Worm (Caenorhabditis elegans) whole organism, L4 larva: ENCODE data around the gene C44B9.3.

Experiments used
- F10B5.3 ChIP-seq: sonication (generic microtip); optimal IDR thresholded peaks from 2 replicates; lab custom pipeline; 2016; ENCODE audit warnings: mild to moderate bottlenecking, missing genetic modification characterization, missing compliant biosample characterization
- aha-1 ChIP-seq: fragments of 150-350 bp; peaks from one replicate; lab custom pipeline; 2014; ENCODE audit warnings: missing biosample characterization, missing genetic modification characterization
- arid-1 ChIP-seq: fragments of 200-800 bp; sonication (Bioruptor generic); conservative IDR thresholded peaks from 2 replicates; pipeline ENCODE4 v1.3.6; 2022; ENCODE audit warnings: missing genetic modification reagents, missing genetic modification characterization, missing compliant biosample characterization
- attf-4 ChIP-seq: sonication (generic microtip); optimal IDR thresholded peaks from 3 replicates; lab custom pipeline; 2017; ENCODE audit warnings: missing biosample characterization, missing genetic modification characterization
- ceh-32 ChIP-seq: sonication (generic microtip); optimal IDR thresholded peaks from 2 replicates; lab custom pipeline; 2016; ENCODE audit warnings: mild to moderate bottlenecking, missing genetic modification characterization, missing compliant biosample characterization; ENCODE audit not compliant: poor library complexity
- ceh-44 ChIP-seq: fragments of 200-800 bp; sonication (Bioruptor generic); IDR thresholded peaks from 2 replicates; pipeline ENCODE4 v1.3.6; 2022; ENCODE audit warnings: missing genetic modification reagents, missing genetic modification characterization, missing compliant biosample characterization
- ctbp-1 ChIP-seq: fragments of 200-800 bp; sonication (Bioruptor generic); IDR thresholded peaks from 2 replicates; pipeline ENCODE4 v1.3.6; 2022; ENCODE audit warnings: missing genetic modification reagents, missing genetic modification characterization, missing compliant biosample characterization
- daf-12 ChIP-seq: fragments of 150-350 bp; optimal IDR thresholded peaks from 2 replicates; lab custom pipeline; 2014; ENCODE audit warnings: missing biosample characterization, missing genetic modification reagents, missing genetic modification characterization
- dmd-6 ChIP-seq: fragments of 200-800 bp; sonication (Bioruptor generic); IDR thresholded peaks from 2 replicates; pipeline ENCODE4 v1.3.6; 2022; ENCODE audit warnings: missing genetic modification reagents, missing genetic modification characterization, missing compliant biosample characterization
- dpl-1 ChIP-seq: fragments of 150-350 bp; optimal IDR thresholded peaks from 2 replicates; lab custom pipeline; 2014; ENCODE audit warnings: missing biosample characterization, missing genetic modification reagents, missing genetic modification characterization
- duxl-1 ChIP-seq: sonication (generic microtip); optimal IDR thresholded peaks from 2 replicates; lab custom pipeline; 2016; ENCODE audit warnings: mild to moderate bottlenecking, missing genetic modification characterization, moderate library complexity, missing compliant biosample characterization; ENCODE audit not compliant: poor library complexity
- egl-43 ChIP-seq: fragments of 200-800 bp; sonication (Bioruptor generic); IDR thresholded peaks from 2 replicates; pipeline ENCODE4 v1.3.6; 2022; ENCODE audit warnings: missing genetic modification reagents, missing genetic modification characterization, missing compliant biosample characterization
- hlh-11 ChIP-seq: fragments of 200-800 bp; sonication (Bioruptor generic); optimal IDR thresholded peaks from 2 replicates; lab custom pipeline; 2018; ENCODE audit warnings: mild to moderate bottlenecking, missing genetic modification characterization, missing compliant biosample characterization
- hlh-30 ChIP-seq: sonication (generic microtip); optimal IDR thresholded peaks from 2 replicates; lab custom pipeline; 2017; ENCODE audit warnings: antibody characterized with exemption, mild to moderate bottlenecking, missing genetic modification characterization, missing compliant biosample characterization; ENCODE audit not compliant: insufficient read depth
- hmg-1.1 ChIP-seq: fragments of 200-800 bp; sonication (Bioruptor generic); IDR thresholded peaks from 2 replicates; pipeline ENCODE4 v1.3.6; 2022; ENCODE audit warnings: missing genetic modification reagents, missing genetic modification characterization, missing compliant biosample characterization
- lim-7 ChIP-seq: fragments of 200-800 bp; sonication (Bioruptor generic); IDR thresholded peaks from 2 replicates; pipeline ENCODE4 v1.3.6; 2022; ENCODE audit warnings: missing genetic modification characterization, missing compliant biosample characterization
- lin-15B ChIP-seq: fragments of 150-350 bp; sonication (generic microtip); optimal IDR thresholded peaks from 3 replicates; lab custom pipeline; 2014; ENCODE audit warnings: missing biosample characterization, missing genetic modification characterization
- lin-38 ChIP-seq: fragments of 200-800 bp; sonication (Bioruptor generic); IDR thresholded peaks from 2 replicates; pipeline ENCODE4 v1.3.6; 2022; ENCODE audit warnings: missing genetic modification reagents, missing genetic modification characterization, missing compliant biosample characterization
- lsy-2 ChIP-seq, 2 experiments: fragments of 150-350 bp in 1 of 2; sonication (generic microtip) in 1 of 2; optimal IDR thresholded peaks; 2 replicates each; lab custom pipeline; 2014 to 2017; ENCODE audit warnings: missing biosample characterization in 2 of 2, missing genetic modification characterization in 2 of 2
- mdl-1 ChIP-seq, 2 experiments: fragments of 150-350 bp in 1 of 2; sonication (generic microtip) in 1 of 2; optimal IDR thresholded peaks; 2 replicates each; lab custom pipeline; 2014 to 2017; ENCODE audit warnings: missing biosample characterization in 2 of 2, missing genetic modification characterization in 2 of 2
- mep-1 ChIP-seq: fragments of 150-350 bp; sonication (generic microtip); optimal IDR thresholded peaks from 3 replicates; lab custom pipeline; 2014; ENCODE audit warnings: missing biosample characterization, missing genetic modification characterization
- mxl-2 ChIP-seq: fragments of 200-800 bp; sonication (Bioruptor generic); conservative IDR thresholded peaks from 2 replicates; pipeline ENCODE4 v1.3.6; 2022; ENCODE audit warnings: missing genetic modification reagents, missing genetic modification characterization, missing compliant biosample characterization
- nhr-102 ChIP-seq: sonication (generic microtip); optimal IDR thresholded peaks from 2 replicates; lab custom pipeline; 2016; ENCODE audit warnings: mild to moderate bottlenecking, missing genetic modification characterization, moderate library complexity, missing compliant biosample characterization
- nhr-41 ChIP-seq: fragments of 200-800 bp; sonication (Bioruptor generic); IDR thresholded peaks from 2 replicates; pipeline ENCODE4 v1.3.6; 2022; ENCODE audit warnings: missing genetic modification reagents, missing genetic modification characterization, missing compliant biosample characterization
- nhr-48 ChIP-seq: sonication (generic microtip); optimal IDR thresholded peaks from 2 replicates; lab custom pipeline; 2016; ENCODE audit warnings: mild to moderate bottlenecking, missing genetic modification characterization, missing compliant biosample characterization
- pqm-1 ChIP-seq: sonication (generic microtip); optimal IDR thresholded peaks from 2 replicates; lab custom pipeline; 2017; ENCODE audit warnings: missing biosample characterization, missing genetic modification characterization
- rbr-2 ChIP-seq: sonication (generic microtip); optimal IDR thresholded peaks from 2 replicates; lab custom pipeline; 2016; ENCODE audit warnings: missing genotype, missing genetic modification characterization, missing compliant biosample characterization
- sdz-12 ChIP-seq: fragments of 200-800 bp; sonication (Bioruptor generic); optimal IDR thresholded peaks from 2 replicates; lab custom pipeline; 2018; ENCODE audit warnings: mild to moderate bottlenecking, missing genetic modification characterization, missing compliant biosample characterization
- set-16 ChIP-seq: fragments of 200-800 bp; sonication (Bioruptor generic); IDR thresholded peaks from 2 replicates; pipeline ENCODE4 v1.3.6; 2022; ENCODE audit warnings: missing genetic modification reagents, missing genetic modification characterization, missing compliant biosample characterization
- snpc-4 ChIP-seq: fragments of 150-350 bp; optimal IDR thresholded peaks from 2 replicates; lab custom pipeline; 2014; ENCODE audit warnings: missing biosample characterization, missing genetic modification characterization
- spr-1 ChIP-seq: sonication (generic microtip); optimal IDR thresholded peaks from 2 replicates; lab custom pipeline; 2016; ENCODE audit warnings: mild to moderate bottlenecking, missing genetic modification characterization, missing compliant biosample characterization
- unc-130 ChIP-seq: sonication (generic microtip); optimal IDR thresholded peaks from 2 replicates; lab custom pipeline; 2016; ENCODE audit warnings: missing genetic modification reagents, missing genetic modification characterization, missing compliant biosample characterization
- unc-39 ChIP-seq: sonication (generic microtip); optimal IDR thresholded peaks from 2 replicates; lab custom pipeline; 2017; ENCODE audit warnings: missing biosample characterization, missing genetic modification characterization
- unc-62 ChIP-seq, 3 experiments: fragments of 150-350 bp in 1 of 3; sonication (generic microtip); optimal IDR thresholded peaks in 2 of 3; peaks in 1 of 3; 1 replicate in 1 of 3; 2 replicates in 2 of 3; lab custom pipeline; 2014 to 2017; ENCODE audit warnings: missing biosample characterization in 3 of 3, missing genetic modification characterization in 3 of 3, missing genetic modification reagents in 3 of 3, missing genotype in 1 of 3
- zfp-3 ChIP-seq: fragments of 200-800 bp; sonication (Bioruptor generic); conservative IDR thresholded peaks from 2 replicates; pipeline ENCODE4 v1.3.6; 2022; ENCODE audit warnings: missing genetic modification reagents, missing genetic modification characterization, missing compliant biosample characterization
- zip-11 ChIP-seq: fragments of 200-800 bp; sonication (Bioruptor generic); IDR thresholded peaks from 2 replicates; pipeline ENCODE4 v1.3.6; 2022; ENCODE audit warnings: missing genetic modification characterization, missing compliant biosample characterization

Gene C44B9.3

DNA sequence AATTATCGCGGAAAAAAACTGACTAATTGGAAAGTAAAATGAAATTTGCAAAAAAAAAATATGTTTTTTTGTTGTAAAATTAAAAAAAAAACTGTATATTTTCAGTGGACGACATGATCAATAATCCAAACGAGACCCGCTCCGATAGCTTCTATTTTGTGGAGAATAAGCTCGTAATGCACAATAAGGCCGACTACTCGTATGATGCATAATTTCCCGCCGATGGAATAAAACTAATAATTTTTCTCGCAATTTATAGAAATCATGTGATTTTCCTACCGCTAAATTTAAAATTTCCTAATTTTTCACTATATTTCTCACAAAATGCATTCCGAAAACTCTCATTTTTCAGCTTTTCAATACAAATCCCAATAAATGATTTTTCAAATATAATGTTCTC lies 28.6 kb upstream of the C44B9.3 start:
- no peak for TF ChIP-seq spr-1 (tag; lab: Kevin White, UChicago)
- TF ChIP-seq daf-12: no peak
- TF ChIP-seq lin-15B (tag; lab: Kevin White, UChicago): no peak
- peak; percentile 55 for TF ChIP-seq mep-1 (tag; lab: Kevin White, UChicago)
- no peak for TF ChIP-seq pqm-1

DNA sequence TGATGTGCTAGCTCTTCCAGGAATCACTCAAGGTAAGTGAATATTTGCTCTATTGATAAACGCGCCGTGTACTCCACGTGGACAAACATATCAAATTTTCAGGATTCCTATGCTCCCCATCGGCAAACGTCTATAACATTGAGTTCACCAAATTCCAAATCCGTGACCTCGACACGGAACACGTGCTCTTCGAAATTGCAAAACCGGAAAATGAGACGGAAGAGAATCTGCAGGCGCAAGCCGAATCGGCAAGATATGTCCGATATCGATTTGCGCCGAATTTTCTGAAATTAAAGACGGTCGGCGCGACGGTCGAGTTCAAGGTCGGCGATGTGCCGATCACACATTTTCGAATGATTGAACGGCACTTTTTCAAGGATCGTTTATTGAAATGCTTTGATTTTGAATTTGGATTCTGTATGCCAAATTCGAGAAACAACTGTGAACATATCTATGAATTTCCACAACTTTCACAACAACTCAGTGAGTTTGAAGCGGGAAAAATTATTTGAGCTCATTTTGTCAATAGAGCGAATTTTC lies 27.8 kb upstream of the C44B9.3 start:
- TF ChIP-seq aha-1: peak; percentile 98
- no peak for TF ChIP-seq nhr-41 (GFP tag; lab: Robert Waterston, UW)
- peak; percentile 51 for TF ChIP-seq mep-1 (tag; lab: Kevin White, UChicago)

DNA sequence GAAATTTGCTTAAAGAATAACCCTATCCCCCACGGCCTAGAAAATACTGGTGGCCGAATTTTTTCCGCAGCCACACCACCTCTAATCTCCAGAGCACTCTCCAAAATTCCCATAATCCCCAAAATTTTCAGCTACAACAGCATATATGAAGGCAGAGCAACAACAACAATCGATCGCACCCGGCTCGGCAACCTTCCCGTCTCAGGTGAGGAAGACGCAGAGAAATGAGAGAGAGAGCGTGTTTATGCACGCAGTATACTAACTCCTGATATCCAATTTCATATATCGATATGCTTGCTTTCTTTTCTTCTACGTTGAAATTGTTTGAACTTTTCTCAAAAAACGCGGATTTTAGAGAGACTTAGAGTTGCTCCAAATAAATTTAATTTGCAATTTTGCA lies 26.3 kb upstream of the C44B9.3 start:
- no peak for TF ChIP-seq nhr-102 (tag; lab: Kevin White, UChicago)
- no peak for TF ChIP-seq lim-7 (GFP tag; lab: Robert Waterston, UW)
- peak; percentile 5 for TF ChIP-seq rbr-2 (tag; lab: Kevin White, UChicago)
- no peak for TF ChIP-seq nhr-48 (tag; lab: Kevin White, UChicago)
- TF ChIP-seq snpc-4 (tag; lab: Kevin White, UChicago): no peak
- TF ChIP-seq arid-1 (GFP tag; lab: Robert Waterston, UW): no peak
- peak; percentile 92 for TF ChIP-seq aha-1
- TF ChIP-seq unc-39 (tag; lab: Kevin White, UChicago): no peak
- 0 out of 2 replicates have a peak, but pooled peaks have one; percentile 8 for TF ChIP-seq dmd-6 (GFP tag; lab: Robert Waterston, UW)
- TF ChIP-seq duxl-1 (tag; lab: Kevin White, UChicago): no peak
- TF ChIP-seq zfp-3 (GFP tag; lab: Robert Waterston, UW): no peak

DNA sequence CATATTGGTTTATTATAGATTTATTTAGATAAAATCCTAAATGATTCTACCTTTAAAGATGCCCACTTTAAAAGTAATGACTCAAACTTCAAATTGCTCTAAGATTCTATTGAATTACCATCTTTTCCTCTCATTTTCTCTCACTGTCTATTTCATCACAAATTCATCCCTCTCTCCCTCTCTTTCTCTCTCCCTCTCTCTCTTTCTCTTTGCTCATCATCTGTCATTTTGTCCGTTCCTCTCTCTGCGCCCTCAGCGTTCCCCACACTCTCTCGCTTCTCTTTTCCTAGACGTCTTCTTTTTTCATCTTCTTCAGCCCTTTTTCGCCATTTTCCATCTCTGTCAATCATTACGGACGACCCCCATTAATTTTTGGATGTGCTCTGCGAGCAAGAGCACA lies 25.1 kb upstream of the C44B9.3 start:
- no peak for TF ChIP-seq mxl-2 (GFP tag; lab: Robert Waterston, UW)
- TF ChIP-seq lsy-2 (tag; optimal IDR thresholded peaks at IDR 0.05; lab: Kevin White, UChicago): peak in 1 of 2 experiments; percentile 48
- no peak for TF ChIP-seq zip-11
- TF ChIP-seq ctbp-1 (GFP tag; lab: Robert Waterston, UW): 0 out of 2 replicates have a peak, but pooled peaks have one; percentile 30
- TF ChIP-seq sdz-12 (GFP tag; lab: Kevin White, UChicago): no peak
- peak in 1 of 2 experiments; percentile 1 for TF ChIP-seq mdl-1 (tag; optimal IDR thresholded peaks at IDR 0.05; lab: Kevin White, UChicago)
- TF ChIP-seq aha-1: peak; percentile 100
- no peak for TF ChIP-seq attf-4 (tag; lab: Kevin White, UChicago)
- peak; percentile 50 for TF ChIP-seq mep-1 (tag; lab: Kevin White, UChicago)
- TF ChIP-seq set-16 (GFP tag; lab: Robert Waterston, UW): peak; percentile 33; the same call in 1 of the 2 replicates
- TF ChIP-seq rbr-2 (tag; lab: Kevin White, UChicago): peak; percentile 13
- TF ChIP-seq hmg-1.1 (GFP tag; lab: Robert Waterston, UW): peak; percentile 42
- no peak for TF ChIP-seq duxl-1 (tag; lab: Kevin White, UChicago)
- no peak for TF ChIP-seq F10B5.3
- peak; percentile 18 for TF ChIP-seq dpl-1
- TF ChIP-seq lin-38 (GFP tag; lab: Robert Waterston, UW): peak; percentile 32
- no peak for TF ChIP-seq unc-130
- TF ChIP-seq egl-43: 0 out of 2 replicates have a peak, but pooled peaks have one; percentile 43
- TF ChIP-seq lin-15B (tag; lab: Kevin White, UChicago): no peak
- TF ChIP-seq ceh-44: no peak
- no peak for TF ChIP-seq ceh-32 (tag; lab: Kevin White, UChicago)
- peak in 1 of 2 experiments; percentile 30 for TF ChIP-seq unc-62 (GFP tag; optimal IDR thresholded peaks at IDR 0.05 in 1 of 2; lab: Kevin White, UChicago)
- TF ChIP-seq unc-62 (tag; optimal IDR thresholded peaks at IDR 0.05; lab: Kevin White, UChicago): no peak
- peak; percentile 40 for TF ChIP-seq hlh-30 (tag; lab: Kevin White, UChicago)
- TF ChIP-seq hlh-11 (tag; lab: Kevin White, UChicago): peak; percentile 18
- TF ChIP-seq, all 104 proteins: peak for 14
